Fruit fly (Drosophila melanogaster): ENCODE measurements around the gene CG1951.

CG1951 gene

dm6 chr3R:29074001-29074609 lies 47.1 kb downstream of the CG1951 start:
- TF ChIP-seq usp (GFP tag; optimal IDR thresholded peaks at IDR 0.05) (no peak), jim (GFP tag; optimal IDR thresholded peaks at IDR 0.05) (no peak), rgr (GFP tag; optimal IDR thresholded peaks at IDR 0.05) (peak; percentile 23), h (GFP tag; optimal IDR thresholded peaks at IDR 0.05) (peak; percentile 36), psq (GFP tag; optimal IDR thresholded peaks at IDR 0.05) (peak; percentile 83), HLH106 (tag; optimal IDR thresholded peaks at IDR 0.05) (peak; percentile 8), tai (GFP tag; optimal IDR thresholded peaks at IDR 0.05) (no peak), dsf (GFP tag; optimal IDR thresholded peaks at IDR 0.05; ENCODE audit: borderline replicate concordance) (no peak), foxo (GFP tag; optimal IDR thresholded peaks at IDR 0.05) (no peak), Dif (GFP tag; optimal IDR thresholded peaks at IDR 0.05; ENCODE audit: partially characterized antibody) (peak; percentile 88), GATAd (GFP tag; optimal IDR thresholded peaks at IDR 0.05) (no peak), OdsH (GFP tag; optimal IDR thresholded peaks at IDR 0.05) (peak; percentile 9), sv (GFP tag; optimal IDR thresholded peaks at IDR 0.05) (no peak), dmrt93B (GFP tag; optimal IDR thresholded peaks at IDR 0.05) (no peak), Mio (GFP tag; optimal IDR thresholded peaks at IDR 0.05) (no peak), CG9705 (GFP tag; optimal IDR thresholded peaks at IDR 0.05) (no peak), Rel (GFP tag; optimal IDR thresholded peaks at IDR 0.05) (no peak), Rel (tag; optimal IDR thresholded peaks at IDR 0.05) (peak; percentile 40), Hnf4 (GFP tag; optimal IDR thresholded peaks at IDR 0.05) (peak; percentile 65), CG32264 (GFP tag; optimal IDR thresholded peaks at IDR 0.05) (no peak), fru (GFP tag; optimal IDR thresholded peaks at IDR 0.05) (peak; percentile 56), Abd-B (GFP tag; optimal IDR thresholded peaks at IDR 0.05) (no peak), dl (GFP tag; optimal IDR thresholded peaks at IDR 0.05; ENCODE audit: insufficient read depth in 1 of 2, partially characterized antibody in 2 of 2) (peak; percentile 33 to 68), Hr78 (GFP tag; optimal IDR thresholded peaks at IDR 0.05) (no peak), Hr83 (GFP tag; optimal IDR thresholded peaks at IDR 0.05; ENCODE audit: poor library complexity, severe bottlenecking) (peak; percentile 26), Sp1 (GFP tag; optimal IDR thresholded peaks at IDR 0.05) (peak; percentile 44), woc (GFP tag; optimal IDR thresholded peaks at IDR 0.05) (no peak), brk (GFP tag; optimal IDR thresholded peaks at IDR 0.05) (peak; percentile 20), Dfd (GFP tag; optimal IDR thresholded peaks at IDR 0.05) (no peak), Vsx2 (GFP tag; optimal IDR thresholded peaks at IDR 0.05; ENCODE audit: partially characterized antibody) (peak; percentile 68), sage (GFP tag; optimal IDR thresholded peaks at IDR 0.05) (no peak), ey (GFP tag; optimal IDR thresholded peaks at IDR 0.05) (no peak), Jra (GFP tag; optimal IDR thresholded peaks at IDR 0.05) (peak; percentile 18), lola (GFP tag; optimal IDR thresholded peaks at IDR 0.05) (no peak), pan (optimal IDR thresholded peaks at IDR 0.05) (no peak), br (GFP tag; optimal IDR thresholded peaks at IDR 0.05) (peak; percentile 43), N (GFP tag; optimal IDR thresholded peaks at IDR 0.05) (no peak), Myc (optimal IDR thresholded peaks at IDR 0.05) (no peak), CrebA (GFP tag; optimal IDR thresholded peaks at IDR 0.05; ENCODE audit: borderline replicate concordance) (no peak)

- TF ChIP-seq brk (GFP tag; optimal IDR thresholded peaks at IDR 0.05): peak; percentile 22
- peak; percentile 68 for TF ChIP-seq br (GFP tag; optimal IDR thresholded peaks at IDR 0.05)
- TF ChIP-seq sage (GFP tag; optimal IDR thresholded peaks at IDR 0.05): no peak
- TF ChIP-seq fru (GFP tag; optimal IDR thresholded peaks at IDR 0.05): peak; percentile 59
- peak; percentile 74 for TF ChIP-seq HLH106 (tag; optimal IDR thresholded peaks at IDR 0.05)
- TF ChIP-seq foxo (GFP tag; optimal IDR thresholded peaks at IDR 0.05): peak in 1 of 2 experiments; percentile 68
- peak; percentile 39 for TF ChIP-seq Hr83 (GFP tag; optimal IDR thresholded peaks at IDR 0.05; ENCODE audit: poor library complexity, severe bottlenecking)
- no peak for TF ChIP-seq Dfd (GFP tag; optimal IDR thresholded peaks at IDR 0.05)
- peak; percentile 67 for TF ChIP-seq OdsH (GFP tag; optimal IDR thresholded peaks at IDR 0.05)
- TF ChIP-seq h (GFP tag; optimal IDR thresholded peaks at IDR 0.05): peak; percentile 79
- TF ChIP-seq Rel (GFP tag; optimal IDR thresholded peaks at IDR 0.05): no peak
- TF ChIP-seq Rel (tag; optimal IDR thresholded peaks at IDR 0.05): peak; percentile 30
- peak; percentile 52 for TF ChIP-seq CG32264 (GFP tag; optimal IDR thresholded peaks at IDR 0.05)
- peak; percentile 68 for TF ChIP-seq tai (GFP tag; optimal IDR thresholded peaks at IDR 0.05)
- peak; percentile 59 for TF ChIP-seq Jra (GFP tag; optimal IDR thresholded peaks at IDR 0.05)
- TF ChIP-seq GATAd (GFP tag; optimal IDR thresholded peaks at IDR 0.05): peak; percentile 48
- no peak for TF ChIP-seq Abd-B (GFP tag; optimal IDR thresholded peaks at IDR 0.05)
- peak; percentile 80 for TF ChIP-seq rgr (GFP tag; optimal IDR thresholded peaks at IDR 0.05)
- TF ChIP-seq dmrt93B (GFP tag; optimal IDR thresholded peaks at IDR 0.05): peak; percentile 37
- TF ChIP-seq Dif (GFP tag; optimal IDR thresholded peaks at IDR 0.05; ENCODE audit: partially characterized antibody): no peak
- TF ChIP-seq Hnf4 (GFP tag; optimal IDR thresholded peaks at IDR 0.05): peak; percentile 74
- peak; percentile 81 for TF ChIP-seq ey (GFP tag; optimal IDR thresholded peaks at IDR 0.05)
- TF ChIP-seq psq (GFP tag; optimal IDR thresholded peaks at IDR 0.05): peak; percentile 51
- TF ChIP-seq Sp1 (GFP tag; optimal IDR thresholded peaks at IDR 0.05): peak; percentile 76
- no peak for TF ChIP-seq jim (GFP tag; optimal IDR thresholded peaks at IDR 0.05)
- peak; percentile 75 for TF ChIP-seq woc (GFP tag; optimal IDR thresholded peaks at IDR 0.05)
- TF ChIP-seq Mio (GFP tag; optimal IDR thresholded peaks at IDR 0.05): peak; percentile 42
Observed at dm6 chr3R:29075631-29076398, 48.8 kb downstream of the CG1951 start.

Data from whole organism, wandering third instar larva.